Worm (Caenorhabditis elegans) whole organism, late embryonic: ENCODE data around the gene F35E8.7.

Source experiments
- ceh-30 ChIP-seq: fragments of 150-350 bp; optimal IDR thresholded peaks from 2 replicates; lab custom pipeline; 2014; ENCODE audit warnings: missing biosample characterization, missing genetic modification characterization
- ceh-9 ChIP-seq: sonication (generic microtip); optimal IDR thresholded peaks from 2 replicates; lab custom pipeline; 2016; ENCODE audit warnings: mild to moderate bottlenecking, missing genetic modification characterization, inconsistent platforms, missing compliant biosample characterization
- fkh-10 ChIP-seq: fragments of 150-350 bp; optimal IDR thresholded peaks from 2 replicates; lab custom pipeline; 2014; ENCODE audit warnings: missing biosample characterization, missing genetic modification reagents, missing genetic modification characterization
- lim-6 ChIP-seq: sonication (generic microtip); optimal IDR thresholded peaks from 2 replicates; lab custom pipeline; 2016; ENCODE audit warnings: missing genetic modification characterization, missing compliant biosample characterization
- pqm-1 ChIP-seq: sonication (generic microtip); optimal IDR thresholded peaks from 2 replicates; lab custom pipeline; 2016; ENCODE audit warnings: missing genetic modification characterization, missing compliant biosample characterization

ce11 chrV:15870356-15870755, 43.5 kb upstream of the F35E8.7 start, which contains the start of gene str-57:
- TF ChIP-seq ceh-9 (tag; lab: Kevin White, UChicago) (no peak), ceh-30 (tag; lab: Kevin White, UChicago) (no peak), fkh-10 (GFP tag; lab: Kevin White, UChicago) (no peak), lim-6 (tag; lab: Kevin White, UChicago) (no peak), pqm-1 (tag; lab: Kevin White, UChicago) (no peak)
